Fruit fly (Drosophila melanogaster): Measurements from ENCODE around the gene Pgam5.

The Pgam5 gene

DNA sequence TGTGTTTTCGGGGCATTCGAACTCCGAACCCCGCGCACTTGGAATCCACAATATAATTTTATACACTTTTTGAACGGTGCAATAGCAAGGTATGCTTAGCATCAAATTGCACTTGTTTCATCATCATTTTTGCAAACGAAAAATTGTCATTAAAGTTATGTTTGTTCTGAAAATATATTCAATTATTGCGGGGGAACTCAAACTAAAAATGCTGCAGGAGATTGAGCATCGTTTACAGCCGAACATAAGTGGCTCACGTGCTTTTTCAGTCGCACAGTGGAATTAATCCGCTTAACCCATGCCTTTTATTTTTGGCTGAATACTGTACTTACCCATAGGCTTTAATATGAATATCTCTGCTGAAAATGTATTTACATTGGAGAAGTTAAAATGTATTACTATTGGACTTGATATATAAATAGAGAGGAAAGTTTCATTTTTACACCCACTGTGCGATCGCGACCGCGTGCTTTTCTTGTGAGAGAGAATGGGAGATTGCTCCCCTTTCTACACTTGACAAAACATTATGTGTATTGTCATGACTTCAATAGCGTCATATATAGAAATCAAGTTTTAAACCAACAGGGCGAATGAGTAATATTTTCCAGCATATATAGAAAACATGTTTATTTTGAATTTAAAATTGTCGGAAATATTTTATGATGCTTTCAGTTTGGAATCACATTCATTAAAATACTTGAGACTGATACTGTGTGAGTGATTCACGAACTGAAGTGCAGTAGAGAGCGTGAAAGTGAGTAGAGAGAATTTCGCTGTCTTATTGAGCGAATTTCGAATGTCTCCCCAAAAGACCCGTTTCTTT, 42.8 kb downstream of the Pgam5 start:
- TF ChIP-seq HmgD (GFP tag; optimal IDR thresholded peaks at IDR 0.05), result peak; percentile 85
- TF ChIP-seq gem (tag; optimal IDR thresholded peaks at IDR 0.05), result peak; percentile 97
- peak; percentile 93 for TF ChIP-seq CG17568 (GFP tag; optimal IDR thresholded peaks at IDR 0.05)
- peak; percentile 93 for TF ChIP-seq Camta (GFP tag; optimal IDR thresholded peaks at IDR 0.05)
- peak; percentile 94 for TF ChIP-seq danr (GFP tag; IDR thresholded peaks at IDR 0.05)
- TF ChIP-seq z (GFP tag; IDR thresholded peaks at IDR 0.05), result peak; percentile 72
- TF ChIP-seq CG8388 (GFP tag; optimal IDR thresholded peaks at IDR 0.05), result peak; percentile 95
- peak; percentile 82 for TF ChIP-seq Lhr (GFP tag; optimal IDR thresholded peaks at IDR 0.05)
- TF ChIP-seq Dfd (GFP tag; optimal IDR thresholded peaks at IDR 0.05), result no peak
- peak; percentile 97 for TF ChIP-seq ara (GFP tag; IDR thresholded peaks at IDR 0.05)
- peak; percentile 86 for TF ChIP-seq CG5245 (GFP tag; optimal IDR thresholded peaks at IDR 0.05)
- TF ChIP-seq CG10462 (GFP tag; optimal IDR thresholded peaks at IDR 0.05), result peak; percentile 82
- TF ChIP-seq CG9797 (GFP tag; optimal IDR thresholded peaks at IDR 0.05), result peak; percentile 39
- TF ChIP-seq schlank (tag; optimal IDR thresholded peaks at IDR 0.05), result peak; percentile 88
- peak; percentile 96 for TF ChIP-seq ap (GFP tag; IDR thresholded peaks at IDR 0.05)
- peak; percentile 36 for TF ChIP-seq ftz-f1 (GFP tag; optimal IDR thresholded peaks at IDR 0.05)
- peak; percentile 95 for TF ChIP-seq Bteb2 (GFP tag; optimal IDR thresholded peaks at IDR 0.05)
- peak; percentile 91 for TF ChIP-seq Chrac-16 (GFP tag; optimal IDR thresholded peaks at IDR 0.05)
- peak; percentile 87 for TF ChIP-seq p53 (GFP tag; optimal IDR thresholded peaks at IDR 0.05)
- peak; percentile 93 for TF ChIP-seq Taf1 (GFP tag; IDR thresholded peaks at IDR 0.05)
- peak; percentile 89 for TF ChIP-seq CG4854 (GFP tag; optimal IDR thresholded peaks at IDR 0.05)
- no peak for TF ChIP-seq yki (optimal IDR thresholded peaks at IDR 0.05)
- TF ChIP-seq CG17359 (tag; optimal IDR thresholded peaks at IDR 0.05), result peak; percentile 97
- TF ChIP-seq GATAe (GFP tag; conservative IDR thresholded peaks at IDR 0.05), result peak; percentile 81
- peak; percentile 97 for TF ChIP-seq dm (GFP tag; optimal IDR thresholded peaks at IDR 0.05)
- peak; percentile 74 for TF ChIP-seq abd-A (tag; optimal IDR thresholded peaks at IDR 0.05)
- peak; percentile 93 for TF ChIP-seq Xbp1 (GFP tag; optimal IDR thresholded peaks at IDR 0.05)
- TF ChIP-seq tap (tag; optimal IDR thresholded peaks at IDR 0.05), result peak; percentile 96
- TF ChIP-seq onecut (GFP tag; IDR thresholded peaks at IDR 0.05), result peak; percentile 92
- peak; percentile 94 for TF ChIP-seq Atf3 (GFP tag; optimal IDR thresholded peaks at IDR 0.05)
- peak; percentile 61 for TF ChIP-seq bigmax (GFP tag; optimal IDR thresholded peaks at IDR 0.05)
- TF ChIP-seq CG2199 (GFP tag; IDR thresholded peaks at IDR 0.05), result peak; percentile 99
- TF ChIP-seq CG16779 (GFP tag; IDR thresholded peaks at IDR 0.05), result peak; percentile 97
- TF ChIP-seq Deaf1 (tag; optimal IDR thresholded peaks at IDR 0.05), result peak; percentile 78
- TF ChIP-seq MTF-1 (GFP tag; optimal IDR thresholded peaks at IDR 0.05; ENCODE audit: borderline replicate concordance), result peak; percentile 95
- TF ChIP-seq hth (optimal IDR thresholded peaks at IDR 0.05), result no peak
- peak; percentile 93 for TF ChIP-seq Max (GFP tag; optimal IDR thresholded peaks at IDR 0.05)
- peak; percentile 98 for TF ChIP-seq CG32532 (GFP tag; IDR thresholded peaks at IDR 0.05)
- TF ChIP-seq Dek (tag; optimal IDR thresholded peaks at IDR 0.05), result peak; percentile 96
- peak; percentile 73 for TF ChIP-seq CG2202 (tag; optimal IDR thresholded peaks at IDR 0.05)
- peak; percentile 80 for TF ChIP-seq Dad (GFP tag; optimal IDR thresholded peaks at IDR 0.05)
- peak; percentile 97 for TF ChIP-seq stc (GFP tag; IDR thresholded peaks at IDR 0.05)
- TF ChIP-seq CG12942 (GFP tag; optimal IDR thresholded peaks at IDR 0.05), result peak; percentile 87
- TF ChIP-seq zf30C (GFP tag; optimal IDR thresholded peaks at IDR 0.05), result peak; percentile 88
- peak; percentile 89 for TF ChIP-seq CG1792 (GFP tag; optimal IDR thresholded peaks at IDR 0.05)
- peak; percentile 94 for TF ChIP-seq CG10209 (GFP tag; optimal IDR thresholded peaks at IDR 0.05)
- TF ChIP-seq H15 (GFP tag; IDR thresholded peaks at IDR 0.05), result peak; percentile 98
- TF ChIP-seq Mrtf (GFP tag; IDR thresholded peaks at IDR 0.05), result peak; percentile 96
- peak; percentile 57 for TF ChIP-seq Neu2 (GFP tag; optimal IDR thresholded peaks at IDR 0.05; ENCODE audit: borderline replicate concordance)
- peak; percentile 96 for TF ChIP-seq CG14050 (GFP tag; IDR thresholded peaks at IDR 0.05)

Measured in whole organism, embryonic.